Worm (Caenorhabditis elegans) whole organism, L1 larva: ENCODE data around the gene prmt-6.

Experiments used
- C34B4.2 ChIP-seq: sonication (generic microtip); optimal IDR thresholded peaks from 2 replicates; lab custom pipeline; 2017; ENCODE audit warnings: mild to moderate bottlenecking, missing genetic modification characterization, missing compliant biosample characterization
- aly-2 ChIP-seq: fragments of 150-350 bp; optimal IDR thresholded peaks from 2 replicates; lab custom pipeline; 2014; ENCODE audit warnings: missing biosample characterization, missing genetic modification characterization
- blmp-1 ChIP-seq: fragments of 150-350 bp; optimal IDR thresholded peaks from 2 replicates; lab custom pipeline; 2014; ENCODE audit warnings: missing biosample characterization, missing genetic modification characterization
- ceh-8 ChIP-seq: fragments of 200-800 bp; sonication (Bioruptor generic); optimal IDR thresholded peaks from 2 replicates; lab custom pipeline; 2018; ENCODE audit warnings: mild to moderate bottlenecking, missing genetic modification characterization, moderate library complexity, missing compliant biosample characterization
- ceh-90 ChIP-seq: sonication (generic microtip); optimal IDR thresholded peaks from 2 replicates; lab custom pipeline; 2016; ENCODE audit warnings: missing genetic modification characterization, missing compliant biosample characterization
- ces-1 ChIP-seq: fragments of 150-350 bp; optimal IDR thresholded peaks from 2 replicates; lab custom pipeline; 2014; ENCODE audit warnings: missing biosample characterization, missing genetic modification reagents, missing genetic modification characterization
- dsc-1 ChIP-seq: sonication (generic microtip); optimal IDR thresholded peaks from 2 replicates; lab custom pipeline; 2016; ENCODE audit warnings: mild to moderate bottlenecking, missing genetic modification characterization, missing compliant biosample characterization
- efl-1 ChIP-seq, 4 experiments: fragments of 150-350 bp; optimal IDR thresholded peaks in 3 of 4; peaks in 1 of 4; 1 replicate in 1 of 4; 2 replicates in 3 of 4; lab custom pipeline; 2014; ENCODE audit warnings: missing biosample characterization in 2 of 4, missing genetic modification characterization in 2 of 4, missing genetic modification reagents in 2 of 4
- efl-3 ChIP-seq: fragments of 200-800 bp; sonication (Bioruptor generic); optimal IDR thresholded peaks from 2 replicates; lab custom pipeline; 2018; ENCODE audit warnings: mild to moderate bottlenecking, missing genetic modification characterization, missing compliant biosample characterization
- elt-3 ChIP-seq, 6 experiments: fragments of 150-350 bp in 1 of 6; sonication (generic microtip); optimal IDR thresholded peaks; 2 replicates each; lab custom pipeline; 2017 to 2018; ENCODE audit warnings: missing biosample characterization in 6 of 6, missing genetic modification characterization in 6 of 6, inconsistent platforms in 1 of 6
- ets-5 ChIP-seq: fragments of 200-800 bp; sonication (Bioruptor generic); IDR thresholded peaks from 2 replicates; pipeline ENCODE4 v1.3.6; 2022; ENCODE audit warnings: missing genetic modification characterization, missing compliant biosample characterization
- fkh-4 ChIP-seq: sonication (generic microtip); optimal IDR thresholded peaks from 2 replicates; lab custom pipeline; 2016; ENCODE audit warnings: missing compliant biosample characterization, missing genetic modification characterization, borderline replicate concordance
- fkh-8 ChIP-seq: sonication (generic microtip); optimal IDR thresholded peaks from 2 replicates; lab custom pipeline; 2016; ENCODE audit warnings: mild to moderate bottlenecking, missing genetic modification characterization, missing compliant biosample characterization
- grh-1 ChIP-seq: fragments of 200-800 bp; sonication (Bioruptor generic); IDR thresholded peaks from 2 replicates; pipeline ENCODE4 v1.3.6; 2022; ENCODE audit warnings: missing genetic modification reagents, missing genetic modification characterization, missing compliant biosample characterization
- hlh-4 ChIP-seq: sonication (generic microtip); optimal IDR thresholded peaks from 2 replicates; lab custom pipeline; 2016; ENCODE audit warnings: mild to moderate bottlenecking, missing genetic modification characterization, missing compliant biosample characterization
- lin-15B ChIP-seq: fragments of 150-350 bp; sonication (generic microtip); optimal IDR thresholded peaks from 3 replicates; lab custom pipeline; 2014; ENCODE audit warnings: missing biosample characterization, missing genetic modification characterization
- mdl-1 ChIP-seq, 2 experiments: fragments of 150-350 bp; optimal IDR thresholded peaks; 2 replicates each; lab custom pipeline; 2014 to 2017; ENCODE audit warnings: missing biosample characterization in 2 of 2, missing genetic modification characterization in 2 of 2, inconsistent platforms in 1 of 2
- mef-2 ChIP-seq: fragments of 150-350 bp; optimal IDR thresholded peaks from 2 replicates; lab custom pipeline; 2014; ENCODE audit warnings: missing biosample characterization, missing genetic modification characterization
- nhr-11 ChIP-seq: fragments of 150-350 bp; optimal IDR thresholded peaks from 2 replicates; lab custom pipeline; 2014; ENCODE audit warnings: missing biosample characterization, missing genetic modification characterization
- nhr-19 ChIP-seq: fragments of 200-800 bp; sonication (Bioruptor generic); conservative IDR thresholded peaks from 2 replicates; pipeline ENCODE4 v1.3.6; 2022; ENCODE audit warnings: missing genetic modification characterization, missing compliant biosample characterization
- nhr-237 ChIP-seq: fragments of 150-350 bp; optimal IDR thresholded peaks from 2 replicates; lab custom pipeline; 2014; ENCODE audit warnings: missing biosample characterization, missing genetic modification characterization
- nhr-47 ChIP-seq: sonication (generic microtip); optimal IDR thresholded peaks from 2 replicates; lab custom pipeline; 2016; ENCODE audit warnings: mild to moderate bottlenecking, missing genetic modification characterization, moderate library complexity, missing compliant biosample characterization
- nhr-77 ChIP-seq: fragments of 150-350 bp; optimal IDR thresholded peaks from 2 replicates; lab custom pipeline; 2014; ENCODE audit warnings: missing biosample characterization, missing genetic modification characterization
- nhr-85 ChIP-seq: sonication (generic microtip); peaks from one replicate; lab custom pipeline; 2016; ENCODE audit warnings: missing genetic modification characterization, inconsistent platforms, missing compliant biosample characterization
- nhr-90 ChIP-seq: sonication (generic microtip); optimal IDR thresholded peaks from 2 replicates; lab custom pipeline; 2016; ENCODE audit warnings: mild to moderate bottlenecking, missing genetic modification characterization, missing compliant biosample characterization; ENCODE audit not compliant: poor library complexity
- pag-3 ChIP-seq: sonication (generic microtip); optimal IDR thresholded peaks from 2 replicates; lab custom pipeline; 2017; ENCODE audit warnings: missing genetic modification characterization, mild to moderate bottlenecking, missing compliant biosample characterization, antibody characterized with exemption, borderline replicate concordance; ENCODE audit not compliant: insufficient read depth
- rnt-1 ChIP-seq: sonication (generic microtip); optimal IDR thresholded peaks from 2 replicates; lab custom pipeline; 2016; ENCODE audit warnings: mild to moderate bottlenecking, missing genetic modification characterization, moderate library complexity, missing compliant biosample characterization
- snpc-4 ChIP-seq: fragments of 150-350 bp; optimal IDR thresholded peaks from 2 replicates; lab custom pipeline; 2014; ENCODE audit warnings: missing biosample characterization, missing genetic modification characterization
- sox-4 ChIP-seq: sonication (generic microtip); optimal IDR thresholded peaks from 2 replicates; lab custom pipeline; 2016; ENCODE audit warnings: missing genetic modification characterization, missing compliant biosample characterization
- sptf-1 ChIP-seq: fragments of 150-350 bp; optimal IDR thresholded peaks from 2 replicates; lab custom pipeline; 2014; ENCODE audit warnings: missing biosample characterization, missing genetic modification characterization
- sup-37 ChIP-seq: fragments of 200-800 bp; sonication (Bioruptor generic); optimal IDR thresholded peaks from 2 replicates; lab custom pipeline; 2018; ENCODE audit warnings: mild to moderate bottlenecking, missing genetic modification characterization, missing compliant biosample characterization
- swsn-7 ChIP-seq: sonication (generic microtip); optimal IDR thresholded peaks from 2 replicates; lab custom pipeline; 2016; ENCODE audit warnings: missing genetic modification characterization, missing compliant biosample characterization
- unc-30 ChIP-seq: sonication (generic microtip); optimal IDR thresholded peaks from 2 replicates; lab custom pipeline; 2017; ENCODE audit warnings: missing biosample characterization, missing genetic modification characterization
- unc-62 ChIP-seq: fragments of 150-350 bp; optimal IDR thresholded peaks from 2 replicates; lab custom pipeline; 2014; ENCODE audit warnings: missing biosample characterization, missing genetic modification reagents, missing genetic modification characterization
- unc-98 ChIP-seq: fragments of 200-800 bp; sonication (Bioruptor generic); IDR thresholded peaks from 2 replicates; pipeline ENCODE4 v1.3.6; 2022; ENCODE audit warnings: missing genetic modification characterization, missing compliant biosample characterization
- ztf-11 ChIP-seq, 2 experiments: sonication (generic microtip); optimal IDR thresholded peaks; 2 replicates each; lab custom pipeline; 2016 to 2017; ENCODE audit warnings: missing genetic modification characterization in 2 of 2, missing biosample characterization in 1 of 2, missing compliant biosample characterization in 1 of 2
- ztf-4 ChIP-seq: fragments of 150-350 bp; optimal IDR thresholded peaks from 2 replicates; lab custom pipeline; 2014; ENCODE audit warnings: missing biosample characterization, missing genetic modification characterization

prmt-6 gene

ce11 chrIV:2127375-2127774 lies 3.4 kb upstream of the prmt-6 start:
- TF ChIP-seq ceh-8 (GFP tag; lab: Kevin White, UChicago): peak; percentile 42
- TF ChIP-seq ceh-90 (tag; lab: Kevin White, UChicago): no peak
- TF ChIP-seq efl-1 (optimal IDR thresholded peaks at IDR 0.05; lab: Kevin White, UChicago): no peak
- peak in 1 of 2 experiments; percentile 35 for TF ChIP-seq efl-1 (GFP tag; optimal IDR thresholded peaks at IDR 0.05 in 1 of 2; lab: Kevin White, UChicago)

ce11 chrIV:2128761-2129160 lies 2.0 kb upstream of the prmt-6 start, which contains the start of gene grl-20:
TSS of gene grl-20 (minus strand) at chrIV:2128861.
- TF ChIP-seq unc-62 (GFP tag; lab: Kevin White, UChicago): no peak
- TF ChIP-seq aly-2 (tag; lab: Kevin White, UChicago): no peak
- TF ChIP-seq unc-98 (GFP tag; lab: Robert Waterston, UW): no peak
- TF ChIP-seq nhr-47 (tag; lab: Kevin White, UChicago): no peak
- no peak for TF ChIP-seq sptf-1 (tag; lab: Kevin White, UChicago)

- no peak for TF ChIP-seq nhr-237
- no peak for TF ChIP-seq pag-3 (tag; lab: Kevin White, UChicago)
- no peak for TF ChIP-seq nhr-77 (tag; lab: Kevin White, UChicago)
- TF ChIP-seq fkh-4: no peak
- no peak for TF ChIP-seq rnt-1 (tag; lab: Kevin White, UChicago)
- no peak for TF ChIP-seq grh-1
- no peak for TF ChIP-seq ztf-11 (tag; optimal IDR thresholded peaks at IDR 0.05; lab: Kevin White, UChicago)
Observed at ce11 chrIV:2133431-2133940, 2.7 kb downstream of the prmt-6 start, which contains the start of gene C23H5.12. TSS of gene C23H5.12 (plus strand) at chrIV:2133481.

ce11 chrIV:2136607-2137006 lies 5.8 kb downstream of the prmt-6 start, which contains the start of gene test-1:
TSS of gene test-1 (plus strand) at chrIV:2136951.
- peak; percentile 19 for TF ChIP-seq rnt-1 (tag; lab: Kevin White, UChicago)
- TF ChIP-seq ets-5 (GFP tag; lab: Robert Waterston, UW): no peak
- peak; percentile 9 for TF ChIP-seq nhr-85 (tag; lab: Kevin White, UChicago)
- TF ChIP-seq unc-30 (tag; lab: Kevin White, UChicago): no peak
- no peak for TF ChIP-seq elt-3 (tag; optimal IDR thresholded peaks at IDR 0.05; lab: Kevin White, UChicago)
- TF ChIP-seq hlh-4: no peak
- TF ChIP-seq dsc-1: no peak
- TF ChIP-seq nhr-19 (GFP tag; lab: Robert Waterston, UW): no peak
- TF ChIP-seq ces-1 (GFP tag; lab: Kevin White, UChicago): no peak

ce11 chrIV:2137478-2137877 lies 6.7 kb downstream of the prmt-6 start:
- no peak for TF ChIP-seq nhr-77 (tag; lab: Kevin White, UChicago)
- no peak for TF ChIP-seq mef-2 (tag; lab: Kevin White, UChicago)
- no peak for TF ChIP-seq nhr-47 (tag; lab: Kevin White, UChicago)
- TF ChIP-seq sox-4 (tag; lab: Kevin White, UChicago): no peak
- no peak for TF ChIP-seq mdl-1 (tag; optimal IDR thresholded peaks at IDR 0.05; lab: Kevin White, UChicago)

- no peak for TF ChIP-seq lin-15B (tag; lab: Kevin White, UChicago)
- TF ChIP-seq ztf-4 (tag; lab: Kevin White, UChicago): no peak
- TF ChIP-seq sup-37 (GFP tag; lab: Kevin White, UChicago): no peak
- no peak for TF ChIP-seq ceh-8 (GFP tag; lab: Kevin White, UChicago)
- no peak for TF ChIP-seq efl-1 (optimal IDR thresholded peaks at IDR 0.05; lab: Kevin White, UChicago)
- peak in 1 of 2 experiments; percentile 65 for TF ChIP-seq efl-1 (GFP tag; optimal IDR thresholded peaks at IDR 0.05 in 1 of 2; lab: Kevin White, UChicago)
- TF ChIP-seq efl-3 (GFP tag; lab: Kevin White, UChicago): no peak
- TF ChIP-seq nhr-11: no peak
- TF ChIP-seq ztf-11 (tag; optimal IDR thresholded peaks at IDR 0.05; lab: Kevin White, UChicago): no peak
- no peak for TF ChIP-seq nhr-90 (tag; lab: Kevin White, UChicago)
- TF ChIP-seq fkh-8 (tag; lab: Kevin White, UChicago): no peak
- TF ChIP-seq swsn-7 (tag; lab: Kevin White, UChicago): no peak
- TF ChIP-seq snpc-4 (tag; lab: Kevin White, UChicago): no peak
- peak; percentile 12 for TF ChIP-seq blmp-1
- TF ChIP-seq C34B4.2: no peak
Observed at ce11 chrIV:2140543-2140942, 9.8 kb downstream of the prmt-6 start, which contains the start of gene C54E4.12. TSS of gene C54E4.12 (minus strand) at chrIV:2140643.
